Worm (Caenorhabditis elegans) whole organism, late embryonic: ENCODE data around the gene mlc-2.

ENCODE experiments used
- C08G9.2 ChIP-seq: sonication (generic microtip); optimal IDR thresholded peaks from 2 replicates; lab custom pipeline; 2016; ENCODE audit warnings: mild to moderate bottlenecking, missing genetic modification characterization, moderate library complexity, missing compliant biosample characterization
- C38D4.7 ChIP-seq: fragments of 200-800 bp; sonication (Bioruptor generic); optimal IDR thresholded peaks from 2 replicates; lab custom pipeline; 2018; ENCODE audit warnings: mild to moderate bottlenecking, missing genetic modification characterization, moderate library complexity, missing compliant biosample characterization
- Y22D7AL.16 ChIP-seq: sonication (generic microtip); optimal IDR thresholded peaks from 2 replicates; lab custom pipeline; 2016; ENCODE audit warnings: missing genetic modification characterization, missing compliant biosample characterization
- ama-1 ChIP-seq: fragments of 150-350 bp; optimal IDR thresholded peaks from 2 replicates; lab custom pipeline; 2014
- ceh-14 ChIP-seq: sonication (generic microtip); optimal IDR thresholded peaks from 2 replicates; lab custom pipeline; 2016; ENCODE audit warnings: missing genotype, missing genetic modification characterization, missing compliant biosample characterization
- ceh-18 ChIP-seq: sonication (generic microtip); optimal IDR thresholded peaks from 2 replicates; lab custom pipeline; 2016; ENCODE audit warnings: missing genetic modification characterization, missing compliant biosample characterization
- ceh-2 ChIP-seq: sonication (generic microtip); optimal IDR thresholded peaks from 2 replicates; lab custom pipeline; 2016; ENCODE audit warnings: missing genotype, missing genetic modification characterization, missing compliant biosample characterization
- ceh-22 ChIP-seq: sonication (generic microtip); optimal IDR thresholded peaks from 2 replicates; lab custom pipeline; 2017; ENCODE audit warnings: missing biosample characterization, missing genetic modification characterization
- ceh-34 ChIP-seq: sonication (generic microtip); optimal IDR thresholded peaks from 2 replicates; lab custom pipeline; 2016; ENCODE audit warnings: mild to moderate bottlenecking, missing genetic modification characterization, missing compliant biosample characterization
- ceh-45 ChIP-seq: fragments of 200-800 bp; sonication (Bioruptor generic); IDR thresholded peaks from 2 replicates; pipeline ENCODE4 v1.3.6; 2022; ENCODE audit warnings: missing genetic modification reagents, missing genetic modification characterization, missing compliant biosample characterization
- ceh-6 ChIP-seq: fragments of 200-800 bp; sonication (Bioruptor generic); optimal IDR thresholded peaks from 2 replicates; lab custom pipeline; 2018; ENCODE audit warnings: mild to moderate bottlenecking, missing genetic modification characterization, missing compliant biosample characterization
- che-1 ChIP-seq: sonication (generic microtip); optimal IDR thresholded peaks from 2 replicates; lab custom pipeline; 2016; ENCODE audit warnings: mild to moderate bottlenecking, missing genetic modification characterization, missing compliant biosample characterization
- dmd-4 ChIP-seq: sonication (generic microtip); optimal IDR thresholded peaks from 2 replicates; lab custom pipeline; 2016; ENCODE audit warnings: borderline replicate concordance, missing genetic modification characterization, missing compliant biosample characterization
- elt-4 ChIP-seq: sonication (generic microtip); optimal IDR thresholded peaks from 2 replicates; lab custom pipeline; 2016; ENCODE audit warnings: missing genetic modification characterization, missing compliant biosample characterization
- eyg-1 ChIP-seq: sonication (generic microtip); optimal IDR thresholded peaks from 2 replicates; lab custom pipeline; 2016; ENCODE audit warnings: missing genotype, missing genetic modification characterization, missing compliant biosample characterization
- fax-1 ChIP-seq: sonication (generic microtip); optimal IDR thresholded peaks from 2 replicates; lab custom pipeline; 2016; ENCODE audit warnings: missing genotype, missing genetic modification characterization, missing compliant biosample characterization
- fkh-6 ChIP-seq: sonication (generic microtip); optimal IDR thresholded peaks from 2 replicates; lab custom pipeline; 2016; ENCODE audit warnings: missing genetic modification characterization, missing compliant biosample characterization
- hlh-13 ChIP-seq: fragments of 200-800 bp; sonication (Bioruptor generic); optimal IDR thresholded peaks from 2 replicates; lab custom pipeline; 2018; ENCODE audit warnings: mild to moderate bottlenecking, missing genetic modification characterization, missing compliant biosample characterization
- hlh-15 ChIP-seq: sonication (generic microtip); optimal IDR thresholded peaks from 2 replicates; lab custom pipeline; 2016; ENCODE audit warnings: missing genetic modification characterization, missing compliant biosample characterization
- hlh-30 ChIP-seq: sonication (generic microtip); optimal IDR thresholded peaks from 2 replicates; lab custom pipeline; 2017; ENCODE audit warnings: antibody characterized with exemption, missing genetic modification characterization, missing compliant biosample characterization; ENCODE audit not compliant: insufficient read depth
- hlh-6 ChIP-seq: sonication (generic microtip); optimal IDR thresholded peaks from 2 replicates; lab custom pipeline; 2016; ENCODE audit warnings: missing genotype, missing genetic modification characterization, missing compliant biosample characterization
- lim-6 ChIP-seq: sonication (generic microtip); optimal IDR thresholded peaks from 2 replicates; lab custom pipeline; 2016; ENCODE audit warnings: missing genetic modification characterization, missing compliant biosample characterization
- lin-11 ChIP-seq: fragments of 200-800 bp; sonication (Bioruptor generic); optimal IDR thresholded peaks from 2 replicates; lab custom pipeline; 2018; ENCODE audit warnings: mild to moderate bottlenecking, missing genetic modification characterization, missing compliant biosample characterization
- mec-3 ChIP-seq: sonication (generic microtip); optimal IDR thresholded peaks from 2 replicates; lab custom pipeline; 2016; ENCODE audit warnings: borderline replicate concordance, missing genetic modification characterization, missing compliant biosample characterization
- nhr-232 ChIP-seq: sonication (generic microtip); optimal IDR thresholded peaks from 2 replicates; lab custom pipeline; 2016; ENCODE audit warnings: missing genetic modification characterization, missing compliant biosample characterization
- npax-4 ChIP-seq: sonication (generic microtip); optimal IDR thresholded peaks from 2 replicates; lab custom pipeline; 2016; ENCODE audit warnings: missing genetic modification characterization, missing compliant biosample characterization
- pag-3 ChIP-seq: sonication (generic microtip); optimal IDR thresholded peaks from 2 replicates; lab custom pipeline; 2016; ENCODE audit warnings: missing compliant biosample characterization, missing genetic modification characterization, borderline replicate concordance
- pha-2 ChIP-seq: sonication (generic microtip); optimal IDR thresholded peaks from 2 replicates; lab custom pipeline; 2017; ENCODE audit warnings: mild to moderate bottlenecking, missing genetic modification characterization, missing compliant biosample characterization
- pha-4 ChIP-seq: fragments of 150-350 bp; optimal IDR thresholded peaks from 2 replicates; lab custom pipeline; 2018; ENCODE audit warnings: missing biosample characterization, missing genetic modification reagents, missing genetic modification characterization
- ref-2 ChIP-seq: sonication (generic microtip); optimal IDR thresholded peaks from 2 replicates; lab custom pipeline; 2016; ENCODE audit warnings: missing genetic modification characterization, missing compliant biosample characterization
- sdc-2 ChIP-seq: sonication (generic microtip); optimal IDR thresholded peaks from 2 replicates; lab custom pipeline; 2016; ENCODE audit warnings: missing genotype, missing genetic modification characterization, missing compliant biosample characterization
- sox-2 ChIP-seq: fragments of 200-800 bp; sonication (Bioruptor generic); IDR thresholded peaks from 2 replicates; pipeline ENCODE4 v1.3.6; 2022; ENCODE audit warnings: missing genetic modification reagents, missing genetic modification characterization, missing compliant biosample characterization
- tbx-7 ChIP-seq: sonication (generic microtip); optimal IDR thresholded peaks from 2 replicates; lab custom pipeline; 2016; ENCODE audit warnings: missing genotype, missing genetic modification characterization, missing compliant biosample characterization
- unc-42 ChIP-seq: sonication (generic microtip); optimal IDR thresholded peaks from 2 replicates; lab custom pipeline; 2016; ENCODE audit warnings: missing genotype, missing genetic modification characterization, missing compliant biosample characterization
- unc-86 ChIP-seq: sonication (generic microtip); optimal IDR thresholded peaks from 2 replicates; lab custom pipeline; 2016; ENCODE audit warnings: missing genetic modification characterization, missing compliant biosample characterization
- zip-5 ChIP-seq: sonication (generic microtip); optimal IDR thresholded peaks from 2 replicates; lab custom pipeline; 2016; ENCODE audit warnings: missing genetic modification characterization, missing compliant biosample characterization
- ztf-16 ChIP-seq: sonication (generic microtip); optimal IDR thresholded peaks from 2 replicates; lab custom pipeline; 2017; ENCODE audit warnings: missing genetic modification characterization, missing compliant biosample characterization

The mlc-2 gene

ce11 chrX:17420585-17421459, 35.6 kb downstream of the mlc-2 start:
- TF ChIP-seq ceh-6 (GFP tag; lab: Kevin White, UChicago) (no peak), hlh-30 (tag; lab: Kevin White, UChicago) (no peak), eyg-1 (no peak), elt-4 (tag; lab: Kevin White, UChicago) (peak; percentile 31), npax-4 (no peak), ceh-2 (no peak), sox-2 (GFP tag; lab: Robert Waterston, UW) (no peak), hlh-6 (no peak), hlh-13 (GFP tag; lab: Kevin White, UChicago) (no peak), lim-6 (no peak), ceh-34 (tag; lab: Kevin White, UChicago) (no peak), sdc-2 (tag; lab: Kevin White, UChicago) (peak; percentile 4), ztf-16 (tag; lab: Kevin White, UChicago) (no peak)

ce11 chrX:17419813-17420584, 36.4 kb downstream of the mlc-2 start:
- no peak for TF ChIP-seq pha-2 (tag; lab: Kevin White, UChicago)
- TF ChIP-seq Y22D7AL.16 (tag; lab: Kevin White, UChicago) = no peak

- TF ChIP-seq tbx-7 (no peak), lim-6 (no peak), unc-86 (tag; lab: Kevin White, UChicago) (no peak), C08G9.2 (tag; lab: Kevin White, UChicago) (no peak), pag-3 (no peak), sdc-2 (tag; lab: Kevin White, UChicago) (no peak), unc-42 (tag; lab: Kevin White, UChicago) (no peak), hlh-15 (tag; lab: Kevin White, UChicago) (no peak), ceh-45 (GFP tag; lab: Robert Waterston, UW) (no peak), ceh-14 (tag; lab: Kevin White, UChicago) (no peak), che-1 (tag; lab: Kevin White, UChicago) (no peak), C38D4.7 (GFP tag; lab: Kevin White, UChicago) (no peak), pha-2 (tag; lab: Kevin White, UChicago) (no peak)
Observed at ce11 chrX:17417505-17418004, 38.8 kb downstream of the mlc-2 start.

- TF ChIP-seq hlh-30 (tag; lab: Kevin White, UChicago) = no peak
- no peak for TF ChIP-seq C08G9.2 (tag; lab: Kevin White, UChicago)
- TF ChIP-seq zip-5 (tag; lab: Kevin White, UChicago) = no peak
Observed at ce11 chrX:17413868-17414267, 42.5 kb downstream of the mlc-2 start, which contains the start of gene crb-1. TSS of gene crb-1 (minus strand) at chrX:17414014.

ce11 chrX:17412642-17413041, 43.7 kb downstream of the mlc-2 start:
- no peak for TF ChIP-seq unc-86 (tag; lab: Kevin White, UChicago)
- TF ChIP-seq ztf-16 (tag; lab: Kevin White, UChicago) = no peak
- TF ChIP-seq nhr-232 (tag; lab: Kevin White, UChicago) = no peak
- TF ChIP-seq ceh-22 (tag; lab: Kevin White, UChicago) = no peak
- TF ChIP-seq pha-4 (tag; lab: Kevin White, UChicago) = no peak
- no peak for TF ChIP-seq npax-4
- TF ChIP-seq fax-1 (tag; lab: Kevin White, UChicago) = no peak
- TF ChIP-seq ref-2 (tag; lab: Kevin White, UChicago) = no peak
- no peak for TF ChIP-seq lin-11 (tag; lab: Kevin White, UChicago)
- no peak for TF ChIP-seq ceh-18 (tag; lab: Kevin White, UChicago)
- no peak for TF ChIP-seq fkh-6 (tag; lab: Kevin White, UChicago)
- no peak for TF ChIP-seq ama-1 (lab: Kevin White, UChicago)
- no peak for TF ChIP-seq hlh-13 (GFP tag; lab: Kevin White, UChicago)
- no peak for TF ChIP-seq dmd-4 (tag; lab: Kevin White, UChicago)
- TF ChIP-seq lim-6 = no peak
- no peak for TF ChIP-seq mec-3 (tag; lab: Kevin White, UChicago)
- no peak for TF ChIP-seq hlh-6
